Worm (Caenorhabditis elegans) whole organism, early embryonic: ENCODE measurements around the gene C01C4.3.

ENCODE experiments used
- B0310.2 ChIP-seq: sonication (generic microtip); optimal IDR thresholded peaks from 2 replicates; lab custom pipeline; 2016; ENCODE audit warnings: mild to moderate bottlenecking, missing genetic modification characterization, missing compliant biosample characterization
- F13C5.2 ChIP-seq: sonication (generic microtip); optimal IDR thresholded peaks from 2 replicates; lab custom pipeline; 2017; ENCODE audit warnings: mild to moderate bottlenecking, missing genetic modification characterization, inconsistent platforms, missing compliant biosample characterization
- aly-1 ChIP-seq: sonication (generic microtip); optimal IDR thresholded peaks from 2 replicates; lab custom pipeline; 2016; ENCODE audit warnings: missing genetic modification characterization, missing compliant biosample characterization
- ama-1 ChIP-seq: fragments of 150-350 bp; optimal IDR thresholded peaks from 2 replicates; lab custom pipeline; 2014
- ceh-13 ChIP-seq: fragments of 200-800 bp; sonication (Bioruptor generic); optimal IDR thresholded peaks from 2 replicates; lab custom pipeline; 2018; ENCODE audit warnings: mild to moderate bottlenecking, missing genetic modification characterization, missing compliant biosample characterization
- flt-1 ChIP-seq: fragments of 200-800 bp; sonication (Bioruptor generic); IDR thresholded peaks from 2 replicates; pipeline ENCODE4 v1.3.6; 2022; ENCODE audit warnings: missing genetic modification characterization, missing compliant biosample characterization
- scrt-1 ChIP-seq: fragments of 200-800 bp; sonication (Bioruptor generic); IDR thresholded peaks from 2 replicates; pipeline ENCODE4 v1.3.6; 2022; ENCODE audit warnings: missing genetic modification characterization, missing compliant biosample characterization
- sea-1 ChIP-seq: fragments of 200-800 bp; sonication (Bioruptor generic); conservative IDR thresholded peaks from 2 replicates; pipeline ENCODE4 v1.3.6; 2022; ENCODE audit warnings: missing genetic modification characterization, missing compliant biosample characterization
- tra-4 ChIP-seq: sonication (generic microtip); optimal IDR thresholded peaks from 2 replicates; lab custom pipeline; 2017; ENCODE audit warnings: missing genetic modification characterization, missing compliant biosample characterization

ce11 chrX:3709747-3710146 lies 13.0 kb downstream of the C01C4.3 start:
- no peak for TF ChIP-seq F13C5.2 (tag; lab: Kevin White, UChicago)
- TF ChIP-seq sea-1 (GFP tag; lab: Robert Waterston, UW), result no peak
- no peak for TF ChIP-seq scrt-1
- TF ChIP-seq ceh-13 (GFP tag; lab: Kevin White, UChicago), result no peak
- no peak for TF ChIP-seq B0310.2 (tag; lab: Kevin White, UChicago)
- no peak for TF ChIP-seq ama-1 (lab: Kevin White, UChicago)
- no peak for TF ChIP-seq aly-1 (tag; lab: Kevin White, UChicago)
- TF ChIP-seq flt-1 (GFP tag; lab: Robert Waterston, UW), result no peak
- no peak for TF ChIP-seq tra-4 (tag; lab: Kevin White, UChicago)
